Worm (Caenorhabditis elegans) whole organism, L2 larva: ENCODE measurements around the gene F59A1.11.

Experiments used
- F13H6.1 ChIP-seq: sonication (generic microtip); optimal IDR thresholded peaks from 2 replicates; lab custom pipeline; 2016; ENCODE audit warnings: missing genetic modification characterization, missing compliant biosample characterization
- R02D3.7 ChIP-seq: fragments of 150-350 bp; optimal IDR thresholded peaks from 2 replicates; lab custom pipeline; 2014; ENCODE audit warnings: missing biosample characterization, missing genetic modification characterization
- ZK546.5 ChIP-seq: sonication (generic microtip); optimal IDR thresholded peaks from 2 replicates; lab custom pipeline; 2017; ENCODE audit warnings: missing biosample characterization, missing genetic modification characterization
- aly-2 ChIP-seq: fragments of 150-350 bp; optimal IDR thresholded peaks from 2 replicates; lab custom pipeline; 2014; ENCODE audit warnings: missing biosample characterization, missing genetic modification characterization
- ama-1 ChIP-seq: fragments of 150-350 bp; optimal IDR thresholded peaks from 2 replicates; lab custom pipeline; 2018; ENCODE audit warnings: inconsistent platforms
- egl-27 ChIP-seq: sonication (generic microtip); optimal IDR thresholded peaks from 3 replicates; lab custom pipeline; 2017; ENCODE audit warnings: missing biosample characterization, missing genetic modification reagents, missing genetic modification characterization
- fos-1 ChIP-seq: fragments of 150-350 bp; optimal IDR thresholded peaks from 2 replicates; lab custom pipeline; 2014; ENCODE audit warnings: missing biosample characterization, missing genetic modification characterization
- mdl-1 ChIP-seq, 2 experiments: fragments of 150-350 bp in 1 of 2; sonication (generic microtip) in 1 of 2; optimal IDR thresholded peaks; 2 replicates each; lab custom pipeline; 2017; ENCODE audit warnings: missing biosample characterization in 2 of 2, missing genetic modification characterization in 2 of 2
- nhr-11 ChIP-seq: fragments of 150-350 bp; optimal IDR thresholded peaks from 2 replicates; lab custom pipeline; 2014; ENCODE audit warnings: missing biosample characterization, missing genetic modification characterization
- sem-4 ChIP-seq: fragments of 150-350 bp; optimal IDR thresholded peaks from 2 replicates; lab custom pipeline; 2014; ENCODE audit warnings: missing biosample characterization, missing genetic modification reagents, missing genetic modification characterization
- skn-1 ChIP-seq: sonication (generic microtip); optimal IDR thresholded peaks from 2 replicates; lab custom pipeline; 2017; ENCODE audit warnings: missing biosample characterization, missing genetic modification characterization
- unc-39 ChIP-seq: fragments of 150-350 bp; optimal IDR thresholded peaks from 2 replicates; lab custom pipeline; 2014; ENCODE audit warnings: missing biosample characterization, missing genetic modification characterization
- unc-62 ChIP-seq: fragments of 150-350 bp; optimal IDR thresholded peaks from 2 replicates; lab custom pipeline; 2014; ENCODE audit warnings: missing biosample characterization, missing genetic modification reagents, missing genetic modification characterization
- zag-1 ChIP-seq: fragments of 150-350 bp; optimal IDR thresholded peaks from 2 replicates; lab custom pipeline; 2014; ENCODE audit warnings: missing biosample characterization, missing genetic modification characterization

DNA sequence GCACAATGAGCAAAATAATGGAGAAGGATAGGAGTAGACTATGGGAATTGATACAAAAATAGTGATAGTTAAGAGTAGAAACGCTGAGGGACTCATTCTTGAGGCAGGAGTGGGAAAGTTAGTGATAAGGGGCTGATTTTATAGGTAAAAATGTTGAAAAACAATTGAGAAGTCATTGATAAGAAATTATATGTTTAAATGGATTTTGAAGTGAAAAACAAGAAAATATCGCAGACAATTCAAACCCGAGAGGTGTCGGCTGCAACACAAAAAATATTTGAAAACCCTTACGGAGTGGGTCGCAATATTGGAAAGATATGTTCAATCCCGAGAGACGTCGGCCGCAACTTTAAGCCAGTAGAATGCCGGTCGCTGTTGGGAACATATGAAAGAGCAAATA, 30.9 kb upstream of the F59A1.11 start, which contains the start of gene spp-29:
- TF ChIP-seq mdl-1 (tag; optimal IDR thresholded peaks at IDR 0.05; lab: Kevin White, UChicago) (no peak), fos-1 (no peak), sem-4 (tag; lab: Kevin White, UChicago) (no peak), aly-2 (tag; lab: Kevin White, UChicago) (no peak), unc-62 (no peak), egl-27 (no peak), zag-1 (tag; lab: Kevin White, UChicago) (no peak), unc-39 (no peak), nhr-11 (no peak), R02D3.7 (tag; lab: Kevin White, UChicago) (no peak), ama-1 (lab: Kevin White, UChicago) (no peak), ZK546.5 (tag; lab: Kevin White, UChicago) (no peak), F13H6.1 (no peak), skn-1 (tag; lab: Kevin White, UChicago) (no peak)
